Fruit fly (Drosophila melanogaster) whole organism, prepupa: ENCODE data around the gene m.

Experiments
- Blimp-1 ChIP-seq: fragments of 200-800 bp; sonication (Bioruptor generic); optimal IDR thresholded peaks from 3 replicates; lab custom pipeline; 2017; ENCODE audit warnings: missing biosample characterization, missing genetic modification characterization, mild to moderate bottlenecking, moderate library complexity, missing genetic modification reagents
- CG10631 ChIP-seq: fragments of 200-800 bp; sonication (Bioruptor generic); optimal IDR thresholded peaks from 2 replicates; lab custom pipeline; 2016; ENCODE audit warnings: missing biosample characterization, missing genetic modification characterization
- CG10669 ChIP-seq: fragments of 200-800 bp; sonication (Bioruptor generic); optimal IDR thresholded peaks from 3 replicates; lab custom pipeline; 2018; ENCODE audit warnings: missing biosample characterization, mild to moderate bottlenecking, missing genetic modification characterization, moderate library complexity
- CG11294 ChIP-seq: fragments of 200-800 bp; sonication (Bioruptor generic); IDR thresholded peaks from 2 replicates; pipeline ENCODE4 v1.3.6; 2022; ENCODE audit warnings: missing biosample characterization, missing genetic modification characterization
- CG11762 ChIP-seq: fragments of 200-800 bp; sonication (Bioruptor generic); optimal IDR thresholded peaks from 3 replicates; lab custom pipeline; 2016; ENCODE audit warnings: missing biosample characterization, missing genetic modification characterization; ENCODE audit not compliant: insufficient read depth
- CG15336 ChIP-seq: fragments of 200-800 bp; sonication (Bioruptor generic); IDR thresholded peaks from 2 replicates; pipeline ENCODE4 v1.3.6; 2022; ENCODE audit warnings: missing biosample characterization, missing genetic modification characterization
- CG1621 ChIP-seq: fragments of 200-800 bp; sonication (Bioruptor generic); optimal IDR thresholded peaks from 3 replicates; lab custom pipeline; 2018; ENCODE audit warnings: missing biosample characterization, mild to moderate bottlenecking, missing genetic modification characterization
- CG16779 ChIP-seq: fragments of 200-800 bp; sonication (Bioruptor generic); optimal IDR thresholded peaks from 3 replicates; lab custom pipeline; 2017; ENCODE audit warnings: missing biosample characterization, mild to moderate bottlenecking, missing genetic modification characterization
- CG3032 ChIP-seq: fragments of 200-800 bp; optimal IDR thresholded peaks from 2 replicates; lab custom pipeline; 2019; ENCODE audit warnings: missing biosample characterization, mild to moderate bottlenecking, missing genetic modification characterization, moderate library complexity
- CG31627 ChIP-seq: fragments of 200-800 bp; sonication (Bioruptor generic); optimal IDR thresholded peaks from 3 replicates; lab custom pipeline; 2016; ENCODE audit warnings: missing biosample characterization, missing genetic modification characterization
- CG34406 ChIP-seq: fragments of 200-800 bp; sonication (Bioruptor generic); optimal IDR thresholded peaks from 3 replicates; lab custom pipeline; 2016; ENCODE audit warnings: missing biosample characterization, missing genetic modification characterization
- CG6163 ChIP-seq: fragments of 200-800 bp; sonication (Bioruptor generic); IDR thresholded peaks from 3 replicates; pipeline ENCODE4 v1.3.6; 2022; ENCODE audit warnings: missing biosample characterization, missing genetic modification characterization
- CG6792 ChIP-seq: fragments of 200-800 bp; sonication (Bioruptor generic); optimal IDR thresholded peaks from 3 replicates; lab custom pipeline; 2016; ENCODE audit warnings: missing biosample characterization, missing genetic modification characterization
- CG6808 ChIP-seq: fragments of 200-800 bp; sonication (Bioruptor generic); optimal IDR thresholded peaks from 3 replicates; lab custom pipeline; 2017; ENCODE audit warnings: missing biosample characterization, missing genetic modification characterization, mild to moderate bottlenecking, moderate library complexity, missing genetic modification reagents
- CG6854 ChIP-seq: fragments of 200-800 bp; sonication (Bioruptor generic); optimal IDR thresholded peaks from 2 replicates; lab custom pipeline; 2017; ENCODE audit warnings: missing biosample characterization, mild to moderate bottlenecking, missing genetic modification characterization
- CG7368 ChIP-seq: fragments of 200-800 bp; sonication (Bioruptor generic); optimal IDR thresholded peaks from 3 replicates; lab custom pipeline; 2016; ENCODE audit warnings: missing biosample characterization, missing genetic modification characterization
- CG8119 ChIP-seq: fragments of 200-800 bp; sonication (Bioruptor generic); IDR thresholded peaks from 3 replicates; pipeline ENCODE4 v1.3.6; 2022; ENCODE audit warnings: missing biosample characterization, missing genetic modification characterization
- Eip75B ChIP-seq: fragments of 200-800 bp; sonication (Bioruptor generic); optimal IDR thresholded peaks from 3 replicates; lab custom pipeline; 2016; ENCODE audit warnings: missing biosample characterization, missing genetic modification characterization
- Eip93F ChIP-seq: fragments of 200-800 bp; sonication (Bioruptor generic); optimal IDR thresholded peaks from 2 replicates; lab custom pipeline; 2016; ENCODE audit warnings: missing biosample characterization, mild to moderate bottlenecking, missing genetic modification characterization
- Ets96B ChIP-seq: fragments of 200-800 bp; optimal IDR thresholded peaks from 2 replicates; lab custom pipeline; 2019; ENCODE audit warnings: missing biosample characterization, mild to moderate bottlenecking, missing genetic modification characterization, moderate library complexity
- Gug ChIP-seq: fragments of 200-800 bp; sonication (Bioruptor generic); IDR thresholded peaks from 2 replicates; pipeline ENCODE4 v1.3.6; 2022; ENCODE audit warnings: missing biosample characterization, missing genetic modification characterization
- Hr39 ChIP-seq: fragments of 200-800 bp; sonication (Bioruptor generic); optimal IDR thresholded peaks from 2 replicates; lab custom pipeline; 2016; ENCODE audit warnings: missing biosample characterization, missing genetic modification characterization
- Hr4 ChIP-seq: fragments of 200-800 bp; sonication (Bioruptor generic); optimal IDR thresholded peaks from 3 replicates; lab custom pipeline; 2016; ENCODE audit warnings: missing biosample characterization, missing genetic modification characterization
- Met ChIP-seq: fragments of 200-800 bp; sonication (Bioruptor generic); optimal IDR thresholded peaks from 3 replicates; lab custom pipeline; 2016; ENCODE audit warnings: missing biosample characterization, missing genetic modification characterization
- Smox ChIP-seq: fragments of 200-800 bp; sonication (Bioruptor generic); optimal IDR thresholded peaks from 3 replicates; lab custom pipeline; 2016; ENCODE audit warnings: missing biosample characterization, missing genetic modification characterization
- Sox102F ChIP-seq: fragments of 200-800 bp; sonication (Bioruptor generic); optimal IDR thresholded peaks from 2 replicates; lab custom pipeline; 2016; ENCODE audit warnings: missing biosample characterization, mild to moderate bottlenecking, missing genetic modification characterization
- Sox14 ChIP-seq: fragments of 200-800 bp; sonication (Bioruptor generic); optimal IDR thresholded peaks from 3 replicates; lab custom pipeline; 2016; ENCODE audit warnings: missing biosample characterization, missing genetic modification characterization
- Sox15 ChIP-seq: fragments of 200-800 bp; sonication (Bioruptor generic); optimal IDR thresholded peaks from 3 replicates; lab custom pipeline; 2016; ENCODE audit warnings: missing biosample characterization, missing genetic modification characterization
- achi ChIP-seq: fragments of 200-800 bp; sonication (Bioruptor generic); optimal IDR thresholded peaks from 3 replicates; lab custom pipeline; 2016; ENCODE audit warnings: missing biosample characterization, missing genetic modification characterization
- acj6 ChIP-seq: fragments of 200-800 bp; sonication (Bioruptor generic); optimal IDR thresholded peaks from 3 replicates; lab custom pipeline; 2016; ENCODE audit warnings: missing biosample characterization, missing genetic modification characterization
- dac ChIP-seq: fragments of 200-800 bp; sonication (Bioruptor generic); optimal IDR thresholded peaks from 2 replicates; lab custom pipeline; 2017; ENCODE audit warnings: missing biosample characterization, mild to moderate bottlenecking, missing genetic modification characterization
- dsx ChIP-seq: fragments of 200-800 bp; optimal IDR thresholded peaks from 3 replicates; lab custom pipeline; 2019; ENCODE audit warnings: missing biosample characterization, mild to moderate bottlenecking, missing genetic modification characterization, moderate library complexity; ENCODE audit not compliant: poor library complexity, severe bottlenecking
- eg ChIP-seq: fragments of 200-800 bp; sonication (Bioruptor generic); IDR thresholded peaks from 3 replicates; pipeline ENCODE4 v1.3.6; 2022; ENCODE audit warnings: missing biosample characterization, missing genetic modification characterization
- esn ChIP-seq: fragments of 200-800 bp; sonication (Bioruptor generic); optimal IDR thresholded peaks from 2 replicates; lab custom pipeline; 2016; ENCODE audit warnings: missing biosample characterization, mild to moderate bottlenecking, missing genetic modification characterization, moderate library complexity
- fd59A ChIP-seq: fragments of 200-800 bp; sonication (Bioruptor generic); optimal IDR thresholded peaks from 2 replicates; lab custom pipeline; 2017; ENCODE audit warnings: missing biosample characterization, mild to moderate bottlenecking, missing genetic modification characterization, missing genetic modification reagents
- fd85E ChIP-seq: fragments of 200-800 bp; sonication (Bioruptor generic); optimal IDR thresholded peaks from 3 replicates; lab custom pipeline; 2016; ENCODE audit warnings: missing biosample characterization, missing genetic modification characterization
- lz ChIP-seq: fragments of 200-800 bp; sonication (Bioruptor generic); optimal IDR thresholded peaks from 3 replicates; lab custom pipeline; 2016; ENCODE audit warnings: missing biosample characterization, missing genetic modification characterization
- net ChIP-seq: fragments of 200-800 bp; sonication (Bioruptor generic); optimal IDR thresholded peaks from 3 replicates; lab custom pipeline; 2016; ENCODE audit warnings: missing biosample characterization, missing genetic modification characterization
- pdm3 ChIP-seq: fragments of 200-800 bp; sonication (Bioruptor generic); optimal IDR thresholded peaks from 3 replicates; lab custom pipeline; 2016; ENCODE audit warnings: missing biosample characterization, missing genetic modification characterization
- ss ChIP-seq, 2 experiments: fragments of 200-800 bp; sonication (Bioruptor generic); optimal IDR thresholded peaks; 2 replicates in 1 of 2; 3 replicates in 1 of 2; lab custom pipeline; 2017 to 2018; ENCODE audit warnings: mild to moderate bottlenecking in 2 of 2, missing biosample characterization in 2 of 2, missing genetic modification characterization in 2 of 2, moderate library complexity in 1 of 2
- svp ChIP-seq: fragments of 200-800 bp; sonication (Bioruptor generic); peaks from one replicate; lab custom pipeline; 2016; ENCODE audit warnings: missing biosample characterization, missing genetic modification characterization
- topi ChIP-seq: fragments of 200-800 bp; sonication (Bioruptor generic); optimal IDR thresholded peaks from 3 replicates; lab custom pipeline; 2016; ENCODE audit warnings: missing biosample characterization, missing genetic modification characterization

The m gene

DNA sequence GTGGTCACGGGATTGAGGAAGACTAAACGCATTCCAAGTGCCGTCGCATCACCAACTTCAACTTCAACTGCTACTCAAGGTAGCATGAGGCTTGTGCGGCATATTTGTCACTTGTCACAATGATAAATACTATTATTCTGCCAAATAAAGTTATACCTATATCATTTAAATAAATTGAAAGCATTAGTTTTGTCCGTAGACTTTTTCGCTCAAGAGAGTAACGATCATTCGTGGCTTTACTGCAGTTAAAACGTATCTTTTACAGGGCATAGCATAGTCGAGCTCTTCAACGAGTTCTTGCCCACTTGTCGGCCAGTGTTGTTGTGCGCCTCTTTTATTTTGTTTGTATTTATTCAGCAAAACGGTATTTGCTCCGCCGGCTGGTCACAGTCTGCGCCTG lies 17.7 kb upstream of the m start (continued):
- TF ChIP-seq acj6 (GFP tag; lab: Kevin White, UChicago) (peak; percentile 17), net (GFP tag; lab: Kevin White, UChicago) (peak; percentile 2), Sox14 (GFP tag; lab: Kevin White, UChicago) (peak; percentile 7)

DNA sequence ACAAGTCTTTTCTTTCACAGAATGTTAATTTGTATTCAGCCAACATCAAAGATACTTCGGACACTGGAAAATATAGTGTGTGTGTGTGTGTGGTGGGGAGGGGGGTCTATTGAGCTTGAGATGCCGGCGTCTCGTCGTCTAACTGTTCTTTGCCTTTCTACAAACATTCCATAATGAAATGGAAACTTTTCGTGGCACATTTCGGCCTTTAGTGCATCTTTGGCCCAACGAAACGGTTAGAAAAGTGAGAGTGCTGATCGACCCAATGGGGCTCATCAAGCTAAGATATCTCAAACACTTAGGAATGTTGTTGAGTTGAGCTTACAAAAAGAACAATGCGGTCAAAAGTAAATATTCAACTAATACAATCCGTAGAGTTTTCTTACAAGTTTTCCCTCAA lies 2.8 kb downstream of the m start:
- TF ChIP-seq CG7368, result no peak
- TF ChIP-seq CG6163 (GFP tag; lab: Robert Waterston, UW), result no peak
- no peak for TF ChIP-seq fd59A (GFP tag; lab: Kevin White, UChicago)
- no peak for TF ChIP-seq Sox14 (GFP tag; lab: Kevin White, UChicago)
- no peak for TF ChIP-seq CG10669

DNA sequence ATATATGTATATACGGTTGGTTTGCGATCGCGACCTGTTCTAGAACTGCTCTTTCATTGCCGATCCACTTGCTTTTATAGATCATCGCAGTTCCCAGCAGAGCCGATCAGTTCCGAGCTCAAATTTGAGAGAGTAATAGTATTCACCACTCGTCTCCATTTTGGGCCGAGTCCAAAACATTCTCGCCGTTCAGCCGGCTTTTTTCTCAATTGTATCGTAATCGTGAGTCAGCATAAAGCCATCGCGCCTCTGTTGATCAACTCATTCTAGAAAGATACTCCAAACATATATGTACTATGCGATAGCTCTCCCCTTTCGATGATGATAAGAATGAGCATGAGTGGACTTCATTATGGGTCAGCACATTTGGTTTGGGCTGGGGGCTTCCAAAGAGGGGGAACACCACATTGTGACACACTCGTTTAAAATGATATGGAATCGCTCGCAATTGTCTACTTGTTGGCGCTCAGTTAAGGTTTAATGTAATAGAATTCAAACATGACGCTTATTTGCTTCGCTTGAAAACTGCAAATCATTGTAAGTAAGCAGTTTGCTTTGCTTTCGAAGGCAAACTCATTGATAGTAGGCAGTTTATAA lies 10.6 kb downstream of the m start, which contains the start of gene CG9360:
Gene CG9360, minus strand, starts transcription at position 51 of the 597 bp plus-strand sequence.
- TF ChIP-seq Sox15 (GFP tag; lab: Kevin White, UChicago) (no peak), topi (GFP tag; lab: Kevin White, UChicago) (no peak), CG3032 (tag; lab: Kevin White, UChicago) (no peak), CG1621 (tag; lab: Kevin White, UChicago) (no peak)

DNA sequence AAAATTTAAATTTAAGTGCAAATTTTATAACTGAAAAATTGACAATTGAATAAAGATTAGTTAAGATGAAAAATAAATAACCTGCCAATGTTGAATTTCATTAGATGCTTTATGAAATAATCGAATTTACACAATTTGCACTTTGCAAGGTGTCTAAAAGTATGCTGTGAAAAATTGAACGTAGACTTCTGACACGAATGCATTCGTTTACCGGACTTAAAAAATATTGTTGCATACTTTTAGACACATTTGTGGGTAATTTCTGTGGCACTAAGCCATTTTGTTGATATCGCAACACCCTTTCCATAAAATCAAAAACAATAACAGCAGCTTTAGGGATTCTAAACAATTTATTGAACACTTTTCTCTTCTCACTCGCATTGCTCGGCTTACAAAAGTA lies 15.4 kb downstream of the m start:
- TF ChIP-seq CG6808 (GFP tag; lab: Kevin White, UChicago) (no peak), CG11762 (GFP tag; lab: Kevin White, UChicago) (no peak), eg (no peak), Smox (GFP tag; lab: Kevin White, UChicago) (no peak), CG6163 (GFP tag; lab: Robert Waterston, UW) (no peak), Eip93F (no peak), CG15336 (GFP tag; lab: Robert Waterston, UW) (no peak), CG34406 (no peak), Blimp-1 (GFP tag; lab: Kevin White, UChicago) (no peak), fd85E (GFP tag; lab: Kevin White, UChicago) (no peak), CG6792 (GFP tag; lab: Kevin White, UChicago) (no peak), ss (GFP tag; optimal IDR thresholded peaks at IDR 0.05; lab: Kevin White, UChicago) (no peak), CG10669 (no peak), esn (GFP tag; lab: Kevin White, UChicago) (no peak), Sox14 (GFP tag; lab: Kevin White, UChicago) (no peak)

DNA sequence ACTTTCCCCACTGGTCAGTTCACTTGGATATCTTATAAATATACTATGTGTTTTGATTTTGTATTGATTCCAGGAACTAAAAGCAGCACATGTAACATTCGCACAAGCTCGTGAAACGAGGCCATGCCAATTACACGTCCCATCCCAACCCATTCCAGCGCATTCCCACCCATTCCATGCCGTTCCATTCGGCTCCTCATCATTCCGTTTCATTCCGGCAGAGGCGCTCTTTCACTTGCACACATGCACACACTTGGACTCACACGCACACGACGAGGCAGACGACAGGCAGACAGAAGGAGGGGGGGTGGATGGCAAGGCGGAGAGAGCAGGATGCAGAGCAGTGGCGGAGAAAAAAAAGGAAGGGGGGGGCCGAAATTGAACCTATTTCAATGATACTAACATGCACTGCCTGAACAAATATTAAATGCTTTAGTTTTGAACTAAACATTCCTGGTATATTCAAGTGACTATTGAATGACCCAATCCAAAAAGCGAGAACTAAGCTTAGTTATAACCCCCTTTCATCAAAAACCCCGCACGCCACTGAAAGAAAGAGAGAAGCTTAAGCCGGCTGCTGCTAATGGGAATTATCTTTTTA lies 22.0 kb downstream of the m start:
- TF ChIP-seq lz (GFP tag; lab: Kevin White, UChicago) (peak; percentile 95), esn (GFP tag; lab: Kevin White, UChicago) (peak; percentile 96), Sox102F (GFP tag; lab: Kevin White, UChicago) (peak; percentile 95), CG10631 (GFP tag; lab: Kevin White, UChicago) (peak; percentile 95), net (GFP tag; lab: Kevin White, UChicago) (peak; percentile 91), Eip75B (GFP tag; lab: Kevin White, UChicago) (peak; percentile 94), Ets96B (tag; lab: Kevin White, UChicago) (peak; percentile 93), CG16779 (peak; percentile 90), CG11294 (GFP tag; lab: Robert Waterston, UW) (peak; percentile 70), Hr39 (GFP tag; lab: Kevin White, UChicago) (peak; percentile 96), Gug (peak; percentile 90), CG8119 (peak; percentile 95), achi (GFP tag; lab: Kevin White, UChicago) (peak; percentile 94), Hr4 (GFP tag; lab: Kevin White, UChicago) (peak; percentile 88), dac (GFP tag; lab: Kevin White, UChicago) (peak; percentile 92), dsx (GFP tag; lab: Kevin White, UChicago) (peak; percentile 92), CG6163 (GFP tag; lab: Robert Waterston, UW) (peak; percentile 94), CG6854 (GFP tag; lab: Kevin White, UChicago) (peak; percentile 96), CG3032 (tag; lab: Kevin White, UChicago) (peak; percentile 94), Eip93F (peak; percentile 89), CG31627 (GFP tag; lab: Kevin White, UChicago) (peak; percentile 96), Met (GFP tag; lab: Kevin White, UChicago) (peak; percentile 96), CG15336 (GFP tag; lab: Robert Waterston, UW) (peak; percentile 94), pdm3 (GFP tag; lab: Kevin White, UChicago) (peak; percentile 93), svp (peak; percentile 96)
